Fruit fly (Drosophila melanogaster) Kc167 (cell line): ENCODE data around the gene CG3014.

Experiments
- Myc ChIP-seq: fragments of >200 bp; optimal IDR thresholded peaks from 2 replicates; lab custom pipeline; 2017; ENCODE audit warnings: missing external identifiers
- Sin3A ChIP-seq: fragments of >200 bp; optimal IDR thresholded peaks from 2 replicates; lab custom pipeline; 2018; ENCODE audit warnings: missing external identifiers
- h ChIP-seq: fragments of >200 bp; optimal IDR thresholded peaks from 3 replicates; lab custom pipeline; 2018; ENCODE audit warnings: missing external identifiers
- psq ChIP-seq: fragments of >200 bp; optimal IDR thresholded peaks from 2 replicates; lab custom pipeline; 2017; ENCODE audit warnings: missing external identifiers
- ttk ChIP-seq: sonication (Bioruptor generic); optimal IDR thresholded peaks from 2 replicates; lab custom pipeline; 2017; ENCODE audit warnings: missing external identifiers

DNA sequence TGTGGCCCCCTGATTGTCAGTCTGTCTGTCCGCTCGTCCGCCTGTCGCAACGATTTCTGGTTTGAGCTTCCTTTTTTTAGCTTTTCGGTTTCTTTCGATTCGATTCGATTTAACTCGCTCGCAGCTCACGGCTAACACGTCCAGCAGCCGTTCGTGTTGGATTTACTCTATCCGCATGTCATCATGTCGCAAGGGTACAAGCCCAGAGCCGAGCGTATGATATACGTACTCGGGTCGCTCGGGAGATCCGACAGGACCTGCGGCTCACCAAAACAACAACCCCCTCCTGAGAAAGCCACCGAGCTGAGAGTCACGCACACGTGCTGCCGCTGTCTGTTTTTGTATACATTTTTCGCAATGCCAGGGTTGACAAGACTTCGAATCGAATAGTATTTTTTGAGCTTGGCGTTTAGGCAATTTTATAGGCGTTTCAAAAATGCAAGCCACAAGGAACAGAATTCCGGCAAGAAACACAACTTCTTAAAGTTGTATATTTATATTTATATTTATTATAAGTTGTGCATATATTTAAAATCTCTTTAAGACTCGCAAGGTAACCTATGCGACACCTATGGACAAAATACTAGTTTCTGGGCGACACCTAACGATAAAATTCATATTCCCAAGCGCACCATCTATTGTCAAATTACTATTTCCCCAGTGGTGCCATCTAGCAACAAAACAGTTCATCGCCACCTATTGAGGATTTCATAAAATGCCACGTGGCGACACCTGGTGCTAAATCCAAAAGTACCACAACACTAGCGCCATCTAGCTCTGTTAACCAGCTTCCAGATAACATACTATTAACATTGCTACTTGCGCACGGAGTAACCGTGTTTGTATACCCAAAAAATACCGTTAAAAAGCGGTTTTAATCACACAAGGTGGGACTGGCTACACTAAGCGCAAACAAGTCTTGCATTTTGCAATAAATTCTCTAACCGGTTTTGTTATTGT lies 7.3 kb upstream of the CG3014 start, which contains the start of the genes CG2993 and sgll:
- TF ChIP-seq ttk (lab: Kevin White, UChicago) (no peak), Myc (lab: Kevin White, UChicago) (no peak), Sin3A (no peak), psq (lab: Kevin White, UChicago) (no peak), h (lab: Kevin White, UChicago) (no peak)
